Fruit fly (Drosophila melanogaster): ENCODE results near the gene CG5555.

Gene CG5555

dm6 chr3R:19187717-19188149 is 7.4 kb upstream of the CG5555 start (continued):
- peak; percentile 44 for TF ChIP-seq Oli (tag; optimal IDR thresholded peaks at IDR 0.05)
- no peak for TF ChIP-seq nau (GFP tag; optimal IDR thresholded peaks at IDR 0.05)
- no peak for TF ChIP-seq CG4360 (GFP tag; IDR thresholded peaks at IDR 0.05)
- no peak for TF ChIP-seq maf-S (GFP tag; optimal IDR thresholded peaks at IDR 0.05)
- no peak for TF ChIP-seq CG15073 (GFP tag; optimal IDR thresholded peaks at IDR 0.05)
- TF ChIP-seq h (optimal IDR thresholded peaks at IDR 0.05), result no peak
- no peak for TF ChIP-seq sug (tag; optimal IDR thresholded peaks at IDR 0.05)
- TF ChIP-seq D (optimal IDR thresholded peaks at IDR 0.05), result no peak
- TF ChIP-seq D (GFP tag; optimal IDR thresholded peaks at IDR 0.05), result no peak
- no peak for TF ChIP-seq MTF-1 (GFP tag; optimal IDR thresholded peaks at IDR 0.05; ENCODE audit: borderline replicate concordance)
- no peak for TF ChIP-seq cad (GFP tag; optimal IDR thresholded peaks at IDR 0.05)
- no peak for TF ChIP-seq disco-r (GFP tag; optimal IDR thresholded peaks at IDR 0.05)
- TF ChIP-seq tio (GFP tag; optimal IDR thresholded peaks at IDR 0.05), result no peak
- TF ChIP-seq Hr3 (GFP tag; optimal IDR thresholded peaks at IDR 0.05), result no peak
- no peak for TF ChIP-seq CG7372 (GFP tag; IDR thresholded peaks at IDR 0.05)
- no peak for TF ChIP-seq CG11093 (GFP tag; IDR thresholded peaks at IDR 0.05)
- TF ChIP-seq CG7745 (tag; optimal IDR thresholded peaks at IDR 0.05), result no peak
- TF ChIP-seq CG17359 (tag; optimal IDR thresholded peaks at IDR 0.05), result peak; percentile 10
- 0 out of 2 replicates have a peak, but pooled peaks have one; percentile 9 for TF ChIP-seq esg (GFP tag; conservative IDR thresholded peaks at IDR 0.05)
- no peak for TF ChIP-seq wdn (GFP tag; IDR thresholded peaks at IDR 0.05)
- TF ChIP-seq Vsx1 (GFP tag; optimal IDR thresholded peaks at IDR 0.05), result no peak
- peak; percentile 11 for TF ChIP-seq CG10147 (GFP tag; optimal IDR thresholded peaks at IDR 0.05)
- no peak for TF ChIP-seq org-1 (GFP tag; optimal IDR thresholded peaks at IDR 0.05)
- peak; percentile 68 for TF ChIP-seq CG11504 (tag; optimal IDR thresholded peaks at IDR 0.05)
- TF ChIP-seq Fer3 (tag; optimal IDR thresholded peaks at IDR 0.05), result peak; percentile 16
- TF ChIP-seq tap (tag; optimal IDR thresholded peaks at IDR 0.05), result peak; percentile 38
- peak; percentile 3 for TF ChIP-seq CG7839 (tag; optimal IDR thresholded peaks at IDR 0.05)
- no peak for TF ChIP-seq Dip2 (GFP tag; IDR thresholded peaks at IDR 0.05)
- TF ChIP-seq CG17912 (GFP tag; optimal IDR thresholded peaks at IDR 0.05), result no peak
- TF ChIP-seq Fer1 (GFP tag; optimal IDR thresholded peaks at IDR 0.05), result peak; percentile 19
- TF ChIP-seq CG10462 (GFP tag; optimal IDR thresholded peaks at IDR 0.05), result no peak
- TF ChIP-seq CG10565 (GFP tag; optimal IDR thresholded peaks at IDR 0.05), result no peak
- no peak for TF ChIP-seq fd102C (GFP tag; optimal IDR thresholded peaks at IDR 0.05)
- no peak for TF ChIP-seq Nf-YB (GFP tag; optimal IDR thresholded peaks at IDR 0.05)
- peak; percentile 63 for TF ChIP-seq CG13424 (tag; optimal IDR thresholded peaks at IDR 0.05)
- TF ChIP-seq CG13123 (GFP tag; optimal IDR thresholded peaks at IDR 0.05), result no peak
- no peak for TF ChIP-seq MESR4 (GFP tag; optimal IDR thresholded peaks at IDR 0.05)
- no peak for TF ChIP-seq Atf3 (GFP tag; optimal IDR thresholded peaks at IDR 0.05)
- no peak for TF ChIP-seq fd96Cb (tag; optimal IDR thresholded peaks at IDR 0.05)
- TF ChIP-seq Lim3 (GFP tag; IDR thresholded peaks at IDR 0.05), result no peak
- peak; percentile 14 for TF ChIP-seq scrt (GFP tag; optimal IDR thresholded peaks at IDR 0.05)
- no peak for TF ChIP-seq CG8089 (GFP tag; optimal IDR thresholded peaks at IDR 0.05)
- TF ChIP-seq Ssrp (tag; optimal IDR thresholded peaks at IDR 0.05), result peak; percentile 23
- TF ChIP-seq CG30403 (GFP tag; optimal IDR thresholded peaks at IDR 0.05), result peak; percentile 24
- no peak for TF ChIP-seq CG12942 (GFP tag; optimal IDR thresholded peaks at IDR 0.05)
- no peak for TF ChIP-seq knrl (GFP tag; IDR thresholded peaks at IDR 0.05; ENCODE audit: partially characterized antibody)
- peak in 1 of 2 experiments; percentile 83 for TF ChIP-seq bsh (GFP tag; optimal IDR thresholded peaks at IDR 0.05)
- TF ChIP-seq CG8924 (tag; optimal IDR thresholded peaks at IDR 0.05), result peak; percentile 31
- TF ChIP-seq CG2889 (GFP tag; IDR thresholded peaks at IDR 0.05), result no peak
- TF ChIP-seq wor (GFP tag; IDR thresholded peaks at IDR 0.05), result no peak
- no peak for TF ChIP-seq CG9817 (tag; optimal IDR thresholded peaks at IDR 0.05)
- TF ChIP-seq CG10979 (tag; optimal IDR thresholded peaks at IDR 0.05), result no peak
